Worm (Caenorhabditis elegans) whole organism, late embryonic: ENCODE data around the gene cyp-23A1.

Experiments used
- C08G9.2 ChIP-seq: sonication (generic microtip); optimal IDR thresholded peaks from 2 replicates; lab custom pipeline; 2016; ENCODE audit warnings: mild to moderate bottlenecking, missing genetic modification characterization, moderate library complexity, missing compliant biosample characterization
- F13H6.1 ChIP-seq: sonication (generic microtip); optimal IDR thresholded peaks from 2 replicates; lab custom pipeline; 2016; ENCODE audit warnings: missing genetic modification characterization, missing compliant biosample characterization
- K09A11.1 ChIP-seq: sonication (generic microtip); optimal IDR thresholded peaks from 2 replicates; lab custom pipeline; 2017; ENCODE audit warnings: antibody characterized with exemption, mild to moderate bottlenecking, missing genetic modification characterization, missing compliant biosample characterization; ENCODE audit not compliant: insufficient read depth
- ahr-1 ChIP-seq: sonication (generic microtip); optimal IDR thresholded peaks from 2 replicates; lab custom pipeline; 2016; ENCODE audit warnings: missing genetic modification characterization, missing compliant biosample characterization
- ama-1 ChIP-seq: fragments of 150-350 bp; optimal IDR thresholded peaks from 2 replicates; lab custom pipeline; 2014
- ceh-14 ChIP-seq: sonication (generic microtip); optimal IDR thresholded peaks from 2 replicates; lab custom pipeline; 2016; ENCODE audit warnings: missing genotype, missing genetic modification characterization, missing compliant biosample characterization
- ceh-18 ChIP-seq: sonication (generic microtip); optimal IDR thresholded peaks from 2 replicates; lab custom pipeline; 2016; ENCODE audit warnings: missing genetic modification characterization, missing compliant biosample characterization
- ceh-24 ChIP-seq: sonication (generic microtip); optimal IDR thresholded peaks from 2 replicates; lab custom pipeline; 2016; ENCODE audit warnings: mild to moderate bottlenecking, missing genetic modification characterization, missing compliant biosample characterization
- ceh-31 ChIP-seq: sonication (generic microtip); optimal IDR thresholded peaks from 2 replicates; lab custom pipeline; 2016; ENCODE audit warnings: missing genetic modification characterization, missing compliant biosample characterization
- ceh-34 ChIP-seq: sonication (generic microtip); optimal IDR thresholded peaks from 2 replicates; lab custom pipeline; 2016; ENCODE audit warnings: mild to moderate bottlenecking, missing genetic modification characterization, missing compliant biosample characterization
- ceh-45 ChIP-seq: fragments of 200-800 bp; sonication (Bioruptor generic); IDR thresholded peaks from 2 replicates; pipeline ENCODE4 v1.3.6; 2022; ENCODE audit warnings: missing genetic modification reagents, missing genetic modification characterization, missing compliant biosample characterization
- ceh-48 ChIP-seq: sonication (generic microtip); optimal IDR thresholded peaks from 2 replicates; lab custom pipeline; 2016; ENCODE audit warnings: missing genetic modification characterization, inconsistent platforms, missing compliant biosample characterization
- ets-4 ChIP-seq: sonication (generic microtip); optimal IDR thresholded peaks from 2 replicates; lab custom pipeline; 2016; ENCODE audit warnings: missing genetic modification characterization, missing compliant biosample characterization
- eyg-1 ChIP-seq: sonication (generic microtip); optimal IDR thresholded peaks from 2 replicates; lab custom pipeline; 2016; ENCODE audit warnings: missing genotype, missing genetic modification characterization, missing compliant biosample characterization
- fax-1 ChIP-seq: sonication (generic microtip); optimal IDR thresholded peaks from 2 replicates; lab custom pipeline; 2016; ENCODE audit warnings: missing genotype, missing genetic modification characterization, missing compliant biosample characterization
- hlh-13 ChIP-seq: fragments of 200-800 bp; sonication (Bioruptor generic); optimal IDR thresholded peaks from 2 replicates; lab custom pipeline; 2018; ENCODE audit warnings: mild to moderate bottlenecking, missing genetic modification characterization, missing compliant biosample characterization
- hlh-15 ChIP-seq: sonication (generic microtip); optimal IDR thresholded peaks from 2 replicates; lab custom pipeline; 2016; ENCODE audit warnings: missing genetic modification characterization, missing compliant biosample characterization
- hlh-30 ChIP-seq: sonication (generic microtip); optimal IDR thresholded peaks from 2 replicates; lab custom pipeline; 2017; ENCODE audit warnings: antibody characterized with exemption, missing genetic modification characterization, missing compliant biosample characterization; ENCODE audit not compliant: insufficient read depth
- madf-2 ChIP-seq: sonication (generic microtip); optimal IDR thresholded peaks from 2 replicates; lab custom pipeline; 2017; ENCODE audit warnings: missing genetic modification characterization, missing compliant biosample characterization
- mec-3 ChIP-seq: sonication (generic microtip); optimal IDR thresholded peaks from 2 replicates; lab custom pipeline; 2016; ENCODE audit warnings: borderline replicate concordance, missing genetic modification characterization, missing compliant biosample characterization
- nfya-1 ChIP-seq: sonication (generic microtip); optimal IDR thresholded peaks from 2 replicates; lab custom pipeline; 2017; ENCODE audit warnings: missing genetic modification characterization, mild to moderate bottlenecking, missing compliant biosample characterization, antibody characterized with exemption, moderate library complexity
- npax-4 ChIP-seq: sonication (generic microtip); optimal IDR thresholded peaks from 2 replicates; lab custom pipeline; 2016; ENCODE audit warnings: missing genetic modification characterization, missing compliant biosample characterization
- odd-2 ChIP-seq: sonication (generic microtip); optimal IDR thresholded peaks from 2 replicates; lab custom pipeline; 2017; ENCODE audit warnings: antibody characterized with exemption, mild to moderate bottlenecking, missing genetic modification characterization, missing compliant biosample characterization
- pag-3 ChIP-seq: sonication (generic microtip); optimal IDR thresholded peaks from 2 replicates; lab custom pipeline; 2016; ENCODE audit warnings: missing compliant biosample characterization, missing genetic modification characterization, borderline replicate concordance
- pha-2 ChIP-seq: sonication (generic microtip); optimal IDR thresholded peaks from 2 replicates; lab custom pipeline; 2017; ENCODE audit warnings: mild to moderate bottlenecking, missing genetic modification characterization, missing compliant biosample characterization
- pros-1 ChIP-seq: fragments of 150-350 bp; optimal IDR thresholded peaks from 2 replicates; lab custom pipeline; 2014; ENCODE audit warnings: missing biosample characterization, missing genetic modification reagents, missing genetic modification characterization
- ref-2 ChIP-seq: sonication (generic microtip); optimal IDR thresholded peaks from 2 replicates; lab custom pipeline; 2016; ENCODE audit warnings: missing genetic modification characterization, missing compliant biosample characterization
- rnt-1 ChIP-seq: sonication (generic microtip); optimal IDR thresholded peaks from 2 replicates; lab custom pipeline; 2016; ENCODE audit warnings: missing genetic modification characterization, missing compliant biosample characterization
- sdc-2 ChIP-seq: sonication (generic microtip); optimal IDR thresholded peaks from 2 replicates; lab custom pipeline; 2016; ENCODE audit warnings: missing genotype, missing genetic modification characterization, missing compliant biosample characterization
- sox-2 ChIP-seq: fragments of 200-800 bp; sonication (Bioruptor generic); IDR thresholded peaks from 2 replicates; pipeline ENCODE4 v1.3.6; 2022; ENCODE audit warnings: missing genetic modification reagents, missing genetic modification characterization, missing compliant biosample characterization
- sox-4 ChIP-seq: sonication (generic microtip); optimal IDR thresholded peaks from 2 replicates; lab custom pipeline; 2017; ENCODE audit warnings: mild to moderate bottlenecking, missing genetic modification characterization, inconsistent platforms, missing compliant biosample characterization
- tbx-2 ChIP-seq: sonication (generic microtip); optimal IDR thresholded peaks from 2 replicates; lab custom pipeline; 2016; ENCODE audit warnings: missing genetic modification characterization, missing compliant biosample characterization
- ttx-3 ChIP-seq: sonication (generic microtip); optimal IDR thresholded peaks from 2 replicates; lab custom pipeline; 2016; ENCODE audit warnings: missing genetic modification reagents, missing genetic modification characterization, missing compliant biosample characterization
- unc-42 ChIP-seq: sonication (generic microtip); optimal IDR thresholded peaks from 2 replicates; lab custom pipeline; 2016; ENCODE audit warnings: missing genotype, missing genetic modification characterization, missing compliant biosample characterization
- unc-55 ChIP-seq: sonication (generic microtip); optimal IDR thresholded peaks from 2 replicates; lab custom pipeline; 2017; ENCODE audit warnings: missing biosample characterization, missing genetic modification reagents, missing genetic modification characterization
- unc-86 ChIP-seq: sonication (generic microtip); optimal IDR thresholded peaks from 2 replicates; lab custom pipeline; 2016; ENCODE audit warnings: missing genetic modification characterization, missing compliant biosample characterization
- zip-5 ChIP-seq: sonication (generic microtip); optimal IDR thresholded peaks from 2 replicates; lab custom pipeline; 2016; ENCODE audit warnings: missing genetic modification characterization, missing compliant biosample characterization

Gene cyp-23A1

ce11 chrII:4506552-4507291 is 5.3 kb upstream of the cyp-23A1 start:
- no peak for TF ChIP-seq ahr-1 (tag; lab: Kevin White, UChicago)
- peak; percentile 56 for TF ChIP-seq ceh-31 (tag; lab: Kevin White, UChicago)
- no peak for TF ChIP-seq K09A11.1 (tag; lab: Kevin White, UChicago)
- TF ChIP-seq ceh-14 (tag; lab: Kevin White, UChicago): peak; percentile 83
- TF ChIP-seq madf-2 (tag; lab: Kevin White, UChicago): no peak
- TF ChIP-seq eyg-1 (tag; lab: Kevin White, UChicago): no peak
- TF ChIP-seq ref-2 (tag; lab: Kevin White, UChicago): no peak
- TF ChIP-seq F13H6.1 (tag; lab: Kevin White, UChicago): no peak
- TF ChIP-seq tbx-2: peak; percentile 42
- TF ChIP-seq ttx-3 (tag; lab: Kevin White, UChicago): no peak
- TF ChIP-seq ceh-18 (tag; lab: Kevin White, UChicago): peak; percentile 70
- TF ChIP-seq ceh-34 (tag; lab: Kevin White, UChicago): peak; percentile 30
- TF ChIP-seq unc-42 (tag; lab: Kevin White, UChicago): peak; percentile 83
- peak; percentile 77 for TF ChIP-seq unc-55 (GFP tag; lab: Kevin White, UChicago)
- TF ChIP-seq zip-5 (tag; lab: Kevin White, UChicago): no peak
- TF ChIP-seq hlh-13 (GFP tag; lab: Kevin White, UChicago): no peak
- no peak for TF ChIP-seq fax-1 (tag; lab: Kevin White, UChicago)
- TF ChIP-seq pag-3 (tag; lab: Kevin White, UChicago): no peak
- peak; percentile 86 for TF ChIP-seq hlh-30
- TF ChIP-seq pros-1 (tag; lab: Kevin White, UChicago): peak; percentile 26
- TF ChIP-seq nfya-1 (tag; lab: Kevin White, UChicago): peak; percentile 92
- TF ChIP-seq sdc-2 (tag; lab: Kevin White, UChicago): peak; percentile 4
- no peak for TF ChIP-seq hlh-15 (tag; lab: Kevin White, UChicago)

ce11 chrII:4507669-4508068 is 4.3 kb upstream of the cyp-23A1 start:
- TF ChIP-seq sox-4 (no peak), nfya-1 (tag; lab: Kevin White, UChicago) (no peak), npax-4 (tag; lab: Kevin White, UChicago) (no peak), unc-86 (no peak), C08G9.2 (no peak), odd-2 (tag; lab: Kevin White, UChicago) (no peak), ceh-48 (tag; lab: Kevin White, UChicago) (no peak), ceh-45 (GFP tag; lab: Robert Waterston, UW) (no peak), hlh-15 (tag; lab: Kevin White, UChicago) (no peak), ama-1 (no peak), pha-2 (tag; lab: Kevin White, UChicago) (no peak), unc-42 (tag; lab: Kevin White, UChicago) (no peak)

DNA sequence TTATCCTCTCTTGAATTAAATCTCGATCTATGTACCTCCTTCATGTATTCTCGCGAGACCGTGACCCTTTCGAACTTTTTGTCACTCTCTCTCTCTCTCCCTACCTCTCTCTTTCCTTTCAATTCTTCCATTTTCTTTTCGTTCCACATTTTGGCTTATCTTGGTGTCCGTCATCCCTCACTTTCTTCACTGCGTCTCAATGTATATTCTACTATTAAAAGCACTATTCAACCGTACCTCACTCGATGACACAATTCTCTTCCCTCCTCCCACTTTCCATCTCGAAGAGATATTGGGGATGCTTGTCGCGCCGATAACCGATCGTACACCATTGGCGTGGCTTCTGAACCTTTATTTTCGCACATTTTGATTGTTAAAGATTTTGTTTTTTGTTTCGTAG is 1.3 kb upstream of the cyp-23A1 start:
- peak; percentile 1 for TF ChIP-seq ref-2 (tag; lab: Kevin White, UChicago)
- TF ChIP-seq sox-2 (GFP tag; lab: Robert Waterston, UW): no peak

DNA sequence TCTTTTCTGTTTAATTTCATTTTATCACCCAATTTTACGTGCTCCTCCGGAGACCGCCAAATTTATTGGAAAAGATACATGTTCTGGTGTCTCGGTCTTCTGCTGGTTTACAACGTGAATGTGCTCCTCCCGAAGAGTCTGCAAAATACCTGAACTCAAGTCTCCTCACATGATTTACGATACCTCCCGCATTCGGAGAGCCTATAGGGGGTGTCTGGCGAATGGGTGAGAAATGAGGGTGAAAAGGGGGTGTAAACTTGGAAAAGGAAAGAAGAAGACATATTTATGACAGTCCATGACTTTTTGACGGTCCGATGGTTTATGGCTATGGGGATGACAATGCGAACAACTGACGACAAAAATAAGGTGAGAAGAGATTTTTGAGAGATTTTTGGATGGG is 4.3 kb downstream of the cyp-23A1 start:
- TF ChIP-seq ets-4 (tag; lab: Kevin White, UChicago) (no peak), ama-1 (peak; percentile 53), mec-3 (tag; lab: Kevin White, UChicago) (no peak), ref-2 (tag; lab: Kevin White, UChicago) (no peak), ceh-34 (tag; lab: Kevin White, UChicago) (peak; percentile 40), zip-5 (tag; lab: Kevin White, UChicago) (no peak), eyg-1 (tag; lab: Kevin White, UChicago) (no peak), ceh-48 (tag; lab: Kevin White, UChicago) (no peak), ceh-24 (no peak), F13H6.1 (tag; lab: Kevin White, UChicago) (no peak), unc-55 (GFP tag; lab: Kevin White, UChicago) (peak; percentile 36), rnt-1 (peak; percentile 18)
